Worm (Caenorhabditis elegans) whole organism, L3 larva: Measurements from ENCODE around the gene C46E10.1.

Experiments
- aly-2 ChIP-seq: fragments of 150-350 bp; optimal IDR thresholded peaks from 2 replicates; lab custom pipeline; 2014; ENCODE audit warnings: missing biosample characterization, missing genetic modification characterization
- ama-1 ChIP-seq: fragments of 150-350 bp; optimal IDR thresholded peaks from 2 replicates; lab custom pipeline; 2018
- ceh-16 ChIP-seq: sonication (generic microtip); optimal IDR thresholded peaks from 2 replicates; lab custom pipeline; 2017; ENCODE audit warnings: missing biosample characterization, missing genetic modification characterization
- ceh-28 ChIP-seq: fragments of 150-350 bp; optimal IDR thresholded peaks from 2 replicates; lab custom pipeline; 2014; ENCODE audit warnings: missing biosample characterization, missing genetic modification reagents, missing genetic modification characterization
- ceh-82 ChIP-seq: fragments of 150-350 bp; optimal IDR thresholded peaks from 2 replicates; lab custom pipeline; 2014; ENCODE audit warnings: missing biosample characterization, missing genetic modification characterization
- ceh-9 ChIP-seq: sonication (generic microtip); optimal IDR thresholded peaks from 2 replicates; lab custom pipeline; 2018; ENCODE audit warnings: missing biosample characterization, missing genetic modification characterization
- daf-12 ChIP-seq: fragments of 150-350 bp; optimal IDR thresholded peaks from 2 replicates; lab custom pipeline; 2014; ENCODE audit warnings: missing biosample characterization, missing genetic modification reagents, missing genetic modification characterization
- egl-27 ChIP-seq: sonication (generic microtip); optimal IDR thresholded peaks from 4 replicates; lab custom pipeline; 2017; ENCODE audit warnings: missing biosample characterization, missing genetic modification reagents, missing genetic modification characterization
- egl-5 ChIP-seq: fragments of 150-350 bp; optimal IDR thresholded peaks from 2 replicates; lab custom pipeline; 2017; ENCODE audit warnings: missing biosample characterization, missing genetic modification reagents, missing genetic modification characterization, inconsistent platforms
- elt-1 ChIP-seq: fragments of 150-350 bp; optimal IDR thresholded peaks from 2 replicates; lab custom pipeline; 2014; ENCODE audit warnings: missing biosample characterization, missing genetic modification characterization
- elt-2 ChIP-seq: sonication (generic microtip); optimal IDR thresholded peaks from 2 replicates; lab custom pipeline; 2016; ENCODE audit warnings: missing genetic modification reagents, mild to moderate bottlenecking, missing genetic modification characterization, missing compliant biosample characterization
- elt-3 ChIP-seq, 3 experiments: fragments of 150-350 bp in 1 of 3; sonication (generic microtip) in 2 of 3; optimal IDR thresholded peaks; 2 replicates in 2 of 3; 4 replicates in 1 of 3; lab custom pipeline; 2014 to 2017; ENCODE audit warnings: missing biosample characterization in 3 of 3, missing genetic modification characterization in 3 of 3
- fkh-10 ChIP-seq: sonication (generic microtip); optimal IDR thresholded peaks from 2 replicates; lab custom pipeline; 2017; ENCODE audit warnings: missing biosample characterization, missing genetic modification reagents, missing genetic modification characterization
- fkh-2 ChIP-seq: fragments of 150-350 bp; optimal IDR thresholded peaks from 2 replicates; lab custom pipeline; 2014; ENCODE audit warnings: missing biosample characterization, missing genetic modification reagents, missing genetic modification characterization
- fos-1 ChIP-seq: fragments of 150-350 bp; optimal IDR thresholded peaks from 2 replicates; lab custom pipeline; 2014; ENCODE audit warnings: missing biosample characterization, missing genetic modification characterization
- jun-1 ChIP-seq: fragments of 150-350 bp; optimal IDR thresholded peaks from 2 replicates; lab custom pipeline; 2014; ENCODE audit warnings: missing biosample characterization, missing genetic modification reagents, missing genetic modification characterization
- lin-15B ChIP-seq: fragments of 150-350 bp; optimal IDR thresholded peaks from 2 replicates; lab custom pipeline; 2014; ENCODE audit warnings: missing biosample characterization, missing genetic modification characterization
- lin-39 ChIP-seq: fragments of 150-350 bp; optimal IDR thresholded peaks from 2 replicates; lab custom pipeline; 2018; ENCODE audit warnings: missing biosample characterization, missing genetic modification reagents, missing genetic modification characterization
- lsy-12 ChIP-seq: sonication (generic microtip); optimal IDR thresholded peaks from 2 replicates; lab custom pipeline; 2016; ENCODE audit warnings: mild to moderate bottlenecking, missing genetic modification characterization, missing compliant biosample characterization
- mdl-1 ChIP-seq: fragments of 150-350 bp; optimal IDR thresholded peaks from 2 replicates; lab custom pipeline; 2014; ENCODE audit warnings: missing biosample characterization, missing genetic modification characterization
- mml-1 ChIP-seq: fragments of 150-350 bp; sonication (generic microtip); optimal IDR thresholded peaks from 3 replicates; lab custom pipeline; 2014; ENCODE audit warnings: missing biosample characterization, missing genetic modification characterization
- nfya-1 ChIP-seq: sonication (generic microtip); optimal IDR thresholded peaks from 2 replicates; lab custom pipeline; 2017; ENCODE audit warnings: missing genetic modification characterization, mild to moderate bottlenecking, missing compliant biosample characterization, antibody characterized with exemption, moderate library complexity; ENCODE audit not compliant: insufficient read depth
- nhr-11 ChIP-seq: fragments of 150-350 bp; optimal IDR thresholded peaks from 2 replicates; lab custom pipeline; 2014; ENCODE audit warnings: missing biosample characterization, missing genetic modification characterization
- nhr-12 ChIP-seq: fragments of 150-350 bp; optimal IDR thresholded peaks from 2 replicates; lab custom pipeline; 2014; ENCODE audit warnings: missing biosample characterization, missing genetic modification characterization
- nhr-23 ChIP-seq: fragments of 150-350 bp; optimal IDR thresholded peaks from 2 replicates; lab custom pipeline; 2014; ENCODE audit warnings: missing biosample characterization, missing genetic modification reagents, missing genetic modification characterization
- nhr-237 ChIP-seq: fragments of 150-350 bp; optimal IDR thresholded peaks from 2 replicates; lab custom pipeline; 2014; ENCODE audit warnings: missing biosample characterization, missing genetic modification characterization
- nhr-28 ChIP-seq: fragments of 150-350 bp; optimal IDR thresholded peaks from 2 replicates; lab custom pipeline; 2014; ENCODE audit warnings: missing biosample characterization, missing genetic modification characterization
- nhr-43 ChIP-seq: sonication (generic microtip); optimal IDR thresholded peaks from 2 replicates; lab custom pipeline; 2016; ENCODE audit warnings: mild to moderate bottlenecking, missing genetic modification characterization, missing compliant biosample characterization; ENCODE audit not compliant: poor library complexity, severe bottlenecking
- nhr-67 ChIP-seq: fragments of 150-350 bp; optimal IDR thresholded peaks from 2 replicates; lab custom pipeline; 2014; ENCODE audit warnings: missing biosample characterization, missing genetic modification characterization
- nhr-76 ChIP-seq: fragments of 150-350 bp; sonication (generic microtip); optimal IDR thresholded peaks from 5 replicates; lab custom pipeline; 2014; ENCODE audit warnings: missing biosample characterization, missing genetic modification characterization
- nhr-77 ChIP-seq: fragments of 150-350 bp; optimal IDR thresholded peaks from 2 replicates; lab custom pipeline; 2014; ENCODE audit warnings: missing biosample characterization, missing genetic modification characterization
- pha-4 ChIP-seq: fragments of 150-350 bp; optimal IDR thresholded peaks from 2 replicates; lab custom pipeline; 2014; ENCODE audit warnings: missing biosample characterization, missing genetic modification reagents, missing genetic modification characterization
- pqm-1 ChIP-seq: fragments of 150-350 bp; optimal IDR thresholded peaks from 2 replicates; lab custom pipeline; 2017; ENCODE audit warnings: missing biosample characterization, missing genetic modification characterization, inconsistent platforms
- sea-2 ChIP-seq: fragments of 150-350 bp; sonication (generic microtip); optimal IDR thresholded peaks from 4 replicates; lab custom pipeline; 2014; ENCODE audit warnings: missing biosample characterization, missing genetic modification reagents, missing genetic modification characterization
- snpc-4 ChIP-seq: fragments of 150-350 bp; optimal IDR thresholded peaks from 2 replicates; lab custom pipeline; 2014; ENCODE audit warnings: missing biosample characterization, missing genetic modification characterization
- tbx-2 ChIP-seq: sonication (generic microtip); optimal IDR thresholded peaks from 2 replicates; lab custom pipeline; 2016; ENCODE audit warnings: mild to moderate bottlenecking, missing genetic modification characterization, missing compliant biosample characterization
- unc-39 ChIP-seq: sonication (generic microtip); optimal IDR thresholded peaks from 4 replicates; lab custom pipeline; 2017; ENCODE audit warnings: missing biosample characterization, missing genetic modification characterization
- unc-62 ChIP-seq: fragments of 150-350 bp; sonication (generic microtip); optimal IDR thresholded peaks from 4 replicates; lab custom pipeline; 2014; ENCODE audit warnings: missing biosample characterization, missing genetic modification reagents, missing genetic modification characterization
- zag-1 ChIP-seq: fragments of 150-350 bp; optimal IDR thresholded peaks from 2 replicates; lab custom pipeline; 2014; ENCODE audit warnings: missing biosample characterization, missing genetic modification characterization

Gene C46E10.1

ce11 chrII:3682770-3683234 is 41.2 kb upstream of the C46E10.1 start, which contains the start of gene F19B10.1 (continued):
- TF ChIP-seq elt-3 (tag; optimal IDR thresholded peaks at IDR 0.05; lab: Kevin White, UChicago) (no peak), nhr-12 (tag; lab: Kevin White, UChicago) (no peak), unc-39 (tag; lab: Kevin White, UChicago) (no peak), mdl-1 (no peak), daf-12 (tag; lab: Kevin White, UChicago) (no peak), mml-1 (tag; lab: Kevin White, UChicago) (no peak), elt-1 (peak; percentile 44), nfya-1 (tag; lab: Kevin White, UChicago) (peak; percentile 81), tbx-2 (tag; lab: Kevin White, UChicago) (no peak), snpc-4 (tag; lab: Kevin White, UChicago) (peak; percentile 62), fos-1 (tag; lab: Kevin White, UChicago) (no peak), sea-2 (GFP tag; lab: Kevin White, UChicago) (no peak), nhr-77 (tag; lab: Kevin White, UChicago) (no peak), ama-1 (lab: Kevin White, UChicago) (no peak), zag-1 (tag; lab: Kevin White, UChicago) (no peak), ceh-16 (tag; lab: Kevin White, UChicago) (no peak), fkh-2 (tag; lab: Kevin White, UChicago) (no peak), pha-4 (tag; lab: Kevin White, UChicago) (peak; percentile 81), egl-5 (tag; lab: Kevin White, UChicago) (peak; percentile 34), nhr-67 (no peak), jun-1 (tag; lab: Kevin White, UChicago) (no peak), lin-39 (tag; lab: Kevin White, UChicago) (peak; percentile 45), lsy-12 (no peak)

- peak; percentile 83 for TF ChIP-seq ceh-28
- TF ChIP-seq nhr-23 (tag; lab: Kevin White, UChicago) = no peak
- TF ChIP-seq fos-1 (tag; lab: Kevin White, UChicago) = no peak
- no peak for TF ChIP-seq nhr-28 (tag; lab: Kevin White, UChicago)
- peak; percentile 87 for TF ChIP-seq elt-2 (tag; lab: Kevin White, UChicago)
- TF ChIP-seq nhr-43 (tag; lab: Kevin White, UChicago) = no peak
- TF ChIP-seq nfya-1 (tag; lab: Kevin White, UChicago) = no peak
- TF ChIP-seq ceh-82 = no peak
- TF ChIP-seq ceh-9 = no peak
- TF ChIP-seq sea-2 (GFP tag; lab: Kevin White, UChicago) = no peak
- TF ChIP-seq mdl-1 = no peak
- no peak for TF ChIP-seq nhr-12 (tag; lab: Kevin White, UChicago)
- no peak for TF ChIP-seq elt-1
- peak; percentile 46 for TF ChIP-seq pqm-1
Observed at ce11 chrII:3684487-3685067, 39.4 kb upstream of the C46E10.1 start.

ce11 chrII:3688333-3688732 is 35.7 kb upstream of the C46E10.1 start, which contains the start of gene ifas-1:
Gene ifas-1 (minus strand): TSS chrII:3688719.
- TF ChIP-seq elt-2 (tag; lab: Kevin White, UChicago) (no peak), nhr-11 (tag; lab: Kevin White, UChicago) (no peak), elt-3 (tag; optimal IDR thresholded peaks at IDR 0.05; lab: Kevin White, UChicago) (no peak), nfya-1 (tag; lab: Kevin White, UChicago) (no peak), lin-15B (tag; lab: Kevin White, UChicago) (no peak), ama-1 (lab: Kevin White, UChicago) (no peak), pha-4 (tag; lab: Kevin White, UChicago) (no peak), fkh-10 (GFP tag; lab: Kevin White, UChicago) (no peak), nhr-237 (no peak), lin-39 (tag; lab: Kevin White, UChicago) (no peak), tbx-2 (tag; lab: Kevin White, UChicago) (no peak), nhr-67 (no peak), daf-12 (tag; lab: Kevin White, UChicago) (no peak), egl-27 (no peak), nhr-77 (tag; lab: Kevin White, UChicago) (no peak), nhr-76 (tag; lab: Kevin White, UChicago) (no peak), pqm-1 (no peak), aly-2 (tag; lab: Kevin White, UChicago) (no peak), unc-62 (GFP tag; lab: Kevin White, UChicago) (no peak)
